Worm (Caenorhabditis elegans): ENCODE measurements around the gene C47E8.9.

DNA sequence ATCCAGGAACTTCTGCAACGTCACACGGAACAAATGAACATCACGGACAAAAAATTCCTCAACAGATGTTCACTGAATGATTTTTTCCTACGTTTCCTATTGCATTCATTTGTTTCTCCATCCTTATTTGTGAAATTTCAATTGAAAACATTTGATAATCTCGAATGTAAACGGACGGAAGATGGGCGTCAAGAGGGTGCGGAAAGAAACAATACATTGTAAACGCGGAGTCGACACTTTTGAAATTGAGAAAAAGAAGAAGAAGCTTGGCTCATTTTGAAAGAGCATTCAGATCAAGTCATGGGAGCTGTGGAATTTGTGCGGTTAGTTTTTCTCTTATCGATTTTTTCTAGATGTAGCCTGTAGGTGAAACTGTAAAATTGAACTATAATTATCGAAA, at the start of gene C47E8.9:
- TF ChIP-seq ztf-26 (tag; optimal IDR thresholded peaks at IDR 0.05) (no peak), snpc-4 (GFP tag; optimal IDR thresholded peaks at IDR 0.05) (no peak), snpc-4 (tag; optimal IDR thresholded peaks at IDR 0.05) (no peak)
